Worm (Caenorhabditis elegans) whole organism, L3 larva: ENCODE results near the gene F32E10.9.

Source experiments
- ZK546.5 ChIP-seq: sonication (generic microtip); optimal IDR thresholded peaks from 2 replicates; lab custom pipeline; 2017; ENCODE audit warnings: missing biosample characterization, missing genetic modification characterization
- fkh-10 ChIP-seq: sonication (generic microtip); optimal IDR thresholded peaks from 2 replicates; lab custom pipeline; 2017; ENCODE audit warnings: missing biosample characterization, missing genetic modification reagents, missing genetic modification characterization
- nhr-25 ChIP-seq: sonication (generic microtip); optimal IDR thresholded peaks from 2 replicates; lab custom pipeline; 2017; ENCODE audit warnings: missing biosample characterization, missing genetic modification characterization
- unc-62 ChIP-seq: fragments of 150-350 bp; sonication (generic microtip); optimal IDR thresholded peaks from 4 replicates; lab custom pipeline; 2014; ENCODE audit warnings: missing biosample characterization, missing genetic modification reagents, missing genetic modification characterization

ce11 chrIV:7542485-7543001, 21.2 kb downstream of the F32E10.9 start, which contains the start of gene R05G6.10:
- TF ChIP-seq ZK546.5 (tag; lab: Kevin White, UChicago) (no peak), fkh-10 (GFP tag; lab: Kevin White, UChicago) (no peak), nhr-25 (tag; lab: Kevin White, UChicago) (no peak), unc-62 (no peak)
